Fruit fly (Drosophila melanogaster) whole organism, embryonic: Measurements from ENCODE around the gene SREBP.
A peak's percentile ranks its signal among the peaks of the same experiment; 100 is the strongest.

ENCODE experiments used
- Atf6 ChIP-seq: fragments of 200-800 bp; sonication (Bioruptor generic); IDR thresholded peaks from 2 replicates; pipeline ENCODE4 v1.3.6; 2022; ENCODE audit warnings: missing biosample characterization, missing genetic modification characterization
- B-H1 ChIP-seq: fragments of 200-800 bp; sonication (Bioruptor generic); IDR thresholded peaks from 3 replicates; pipeline ENCODE4 v1.3.6; 2022; ENCODE audit warnings: missing biosample characterization, missing genetic modification characterization
- Bdp1 ChIP-seq: fragments of 200-800 bp; sonication (Bioruptor generic); optimal IDR thresholded peaks from 3 replicates; lab custom pipeline; 2016; ENCODE audit warnings: missing biosample characterization, missing genetic modification characterization
- Bgb ChIP-seq: fragments of 200-800 bp; sonication (Bioruptor generic); IDR thresholded peaks from 2 replicates; pipeline ENCODE4 v1.3.6; 2022; ENCODE audit warnings: missing biosample characterization, missing genetic modification characterization; ENCODE audit not compliant: partially characterized antibody
- CG15479 ChIP-seq: fragments of 200-800 bp; sonication (Bioruptor generic); optimal IDR thresholded peaks from 3 replicates; lab custom pipeline; 2019; ENCODE audit warnings: missing biosample characterization, mild to moderate bottlenecking, missing genetic modification characterization, moderate library complexity
- CG16813 ChIP-seq: fragments of 200-800 bp; sonication (Bioruptor generic); IDR thresholded peaks from 3 replicates; pipeline ENCODE4 v1.3.6; 2022; ENCODE audit warnings: missing biosample characterization, missing genetic modification characterization; ENCODE audit not compliant: partially characterized antibody
- CG16815 ChIP-seq: fragments of 200-800 bp; sonication (Bioruptor generic); optimal IDR thresholded peaks from 3 replicates; lab custom pipeline; 2017; ENCODE audit warnings: missing biosample characterization, mild to moderate bottlenecking, missing genetic modification characterization
- CG2120 ChIP-seq: fragments of 200-800 bp; sonication (Bioruptor generic); optimal IDR thresholded peaks from 3 replicates; lab custom pipeline; 2016; ENCODE audit warnings: missing biosample characterization, missing genetic modification characterization
- CG33213 ChIP-seq: fragments of 200-800 bp; sonication (Bioruptor generic); optimal IDR thresholded peaks from 3 replicates; lab custom pipeline; 2016; ENCODE audit warnings: missing biosample characterization, missing genetic modification characterization
- CG4328 ChIP-seq: fragments of 200-800 bp; sonication (Bioruptor generic); optimal IDR thresholded peaks from 3 replicates; lab custom pipeline; 2017; ENCODE audit warnings: missing biosample characterization, missing genetic modification reagents, missing genetic modification characterization
- CG4404 ChIP-seq: fragments of 200-800 bp; sonication (Bioruptor generic); IDR thresholded peaks from 2 replicates; pipeline ENCODE4 v1.3.6; 2022; ENCODE audit warnings: missing biosample characterization, missing genetic modification characterization
- CG4820 ChIP-seq: fragments of 200-800 bp; sonication (Bioruptor generic); optimal IDR thresholded peaks from 3 replicates; lab custom pipeline; 2016; ENCODE audit warnings: missing biosample characterization, missing genetic modification characterization
- CG9727 ChIP-seq: fragments of 200-800 bp; sonication (Bioruptor generic); optimal IDR thresholded peaks from 3 replicates; lab custom pipeline; 2017; ENCODE audit warnings: missing biosample characterization, mild to moderate bottlenecking, missing genetic modification characterization
- CkIIα-i1 ChIP-seq: fragments of 200-800 bp; sonication (Bioruptor generic); IDR thresholded peaks from 2 replicates; pipeline ENCODE4 v1.3.6; 2022; ENCODE audit warnings: missing biosample characterization, missing genetic modification characterization
- Dad ChIP-seq: fragments of 200-800 bp; sonication (Bioruptor generic); optimal IDR thresholded peaks from 3 replicates; lab custom pipeline; 2016; ENCODE audit warnings: missing biosample characterization, missing genetic modification characterization
- Drgx ChIP-seq: fragments of 200-800 bp; sonication (Bioruptor generic); IDR thresholded peaks from 2 replicates; pipeline ENCODE4 v1.3.6; 2022; ENCODE audit warnings: missing biosample characterization, missing genetic modification characterization
- Elba2 ChIP-seq: fragments of 200-800 bp; sonication (Bioruptor generic); optimal IDR thresholded peaks from 3 replicates; lab custom pipeline; 2016; ENCODE audit warnings: missing biosample characterization, missing genetic modification characterization
- H15 ChIP-seq: fragments of 200-800 bp; sonication (Bioruptor generic); IDR thresholded peaks from 3 replicates; pipeline ENCODE4 v1.3.6; 2022; ENCODE audit warnings: missing biosample characterization, missing genetic modification characterization
- HHEX ChIP-seq: fragments of 200-800 bp; sonication (Bioruptor generic); optimal IDR thresholded peaks from 3 replicates; lab custom pipeline; 2017; ENCODE audit warnings: missing biosample characterization, mild to moderate bottlenecking, missing genetic modification characterization, missing genetic modification reagents
- HmgZ ChIP-seq: fragments of 200-800 bp; sonication (Bioruptor generic); optimal IDR thresholded peaks from 2 replicates; lab custom pipeline; 2018; ENCODE audit warnings: missing biosample characterization, mild to moderate bottlenecking, missing genetic modification characterization
- Hr78 ChIP-seq, 2 experiments: fragments of 200-800 bp in 1 of 2; fragments of >200 bp in 1 of 2; sonication (Bioruptor generic) in 1 of 2; optimal IDR thresholded peaks; 2 replicates each; lab custom pipeline; 2017 to 2019; ENCODE audit warnings: missing biosample characterization in 2 of 2, missing genetic modification characterization in 2 of 2, mild to moderate bottlenecking in 1 of 2, moderate library complexity in 1 of 2
- Mes4 ChIP-seq: fragments of 200-800 bp; sonication (Bioruptor generic); optimal IDR thresholded peaks from 2 replicates; lab custom pipeline; 2016; ENCODE audit warnings: missing biosample characterization, missing genetic modification characterization
- Ravus ChIP-seq: fragments of 200-800 bp; sonication (Bioruptor generic); IDR thresholded peaks from 2 replicates; pipeline ENCODE4 v1.3.6; 2022; ENCODE audit warnings: missing biosample characterization, missing genetic modification characterization
- Spps ChIP-seq: fragments of 200-800 bp; sonication (Bioruptor generic); optimal IDR thresholded peaks from 2 replicates; lab custom pipeline; 2018; ENCODE audit warnings: missing biosample characterization, mild to moderate bottlenecking, missing genetic modification characterization
- Trl ChIP-seq, 3 experiments: fragments of >200 bp in 2 of 3; fragments of 200-800 bp in 1 of 3; sonication (Bioruptor generic) in 1 of 3; optimal IDR thresholded peaks; 2 replicates in 1 of 3; 3 replicates in 2 of 3; lab custom pipeline; 2016 to 2017; ENCODE audit warnings: missing biosample characterization in 1 of 3, missing genetic modification characterization in 1 of 3
- Usf ChIP-seq: fragments of 200-800 bp; sonication (Bioruptor generic); optimal IDR thresholded peaks from 2 replicates; lab custom pipeline; 2017; ENCODE audit warnings: missing genotype, missing biosample characterization, missing genetic modification characterization
- Xrp1 ChIP-seq: fragments of 200-800 bp; sonication (Bioruptor generic); IDR thresholded peaks from 2 replicates; pipeline ENCODE4 v1.3.6; 2022; ENCODE audit warnings: missing biosample characterization, missing genetic modification characterization
- bsh ChIP-seq, 2 experiments: fragments of 200-800 bp; sonication (Bioruptor generic); optimal IDR thresholded peaks; 2 replicates each; lab custom pipeline; 2017 to 2018; ENCODE audit warnings: mild to moderate bottlenecking in 2 of 2, missing biosample characterization in 2 of 2, missing genetic modification characterization in 2 of 2, moderate library complexity in 1 of 2
- chinmo ChIP-seq: fragments of 200-800 bp; sonication (Bioruptor generic); IDR thresholded peaks from 4 replicates; pipeline ENCODE4 v1.3.6; 2022; ENCODE audit warnings: missing biosample characterization, missing genetic modification characterization; ENCODE audit not compliant: partially characterized antibody
- eyg ChIP-seq: fragments of 200-800 bp; sonication (Bioruptor generic); optimal IDR thresholded peaks from 3 replicates; lab custom pipeline; 2016; ENCODE audit warnings: missing biosample characterization, missing genetic modification characterization
- ftz-f1 ChIP-seq: fragments of 200-800 bp; sonication (Bioruptor generic); optimal IDR thresholded peaks from 2 replicates; lab custom pipeline; 2016; ENCODE audit warnings: missing biosample characterization, missing genetic modification characterization
- hb ChIP-seq: fragments of 200-800 bp; sonication (Bioruptor generic); IDR thresholded peaks from 3 replicates; pipeline ENCODE4 v1.3.6; 2022; ENCODE audit warnings: missing biosample characterization, missing genetic modification characterization; ENCODE audit not compliant: partially characterized antibody
- lola ChIP-seq, 3 experiments: fragments of >200 bp in 2 of 3; fragments of 200-800 bp in 1 of 3; sonication (Bioruptor generic) in 1 of 3; optimal IDR thresholded peaks; 2 replicates each; lab custom pipeline; 2017 to 2019; ENCODE audit warnings: missing biosample characterization in 3 of 3, missing genetic modification characterization in 3 of 3, mild to moderate bottlenecking in 1 of 3, moderate library complexity in 1 of 3
- lov ChIP-seq, 2 experiments: fragments of 200-800 bp in 1 of 2; fragments of >200 bp in 1 of 2; sonication (Bioruptor generic) in 1 of 2; IDR thresholded peaks in 1 of 2; optimal IDR thresholded peaks in 1 of 2; 2 replicates in 1 of 2; 3 replicates in 1 of 2; pipeline versions ENCODE4 v1.3.6 to Lab custom; 2017 to 2022; ENCODE audit warnings: missing biosample characterization in 1 of 2, missing genetic modification characterization in 1 of 2
- nom ChIP-seq: fragments of 200-800 bp; sonication (Bioruptor generic); optimal IDR thresholded peaks from 2 replicates; lab custom pipeline; 2017; ENCODE audit warnings: missing biosample characterization, missing genetic modification characterization, mild to moderate bottlenecking, moderate library complexity, missing genetic modification reagents
- sens ChIP-seq: fragments of 200-800 bp; sonication (Bioruptor generic); peaks from one replicate; lab custom pipeline; 2016; ENCODE audit warnings: missing biosample characterization, missing genetic modification characterization
- stc ChIP-seq: fragments of 200-800 bp; sonication (Bioruptor generic); IDR thresholded peaks from 2 replicates; pipeline ENCODE4 v1.3.6; 2022; ENCODE audit warnings: missing biosample characterization, missing genetic modification characterization
- twi ChIP-seq: fragments of 200-800 bp; optimal IDR thresholded peaks from 2 replicates; lab custom pipeline; 2019; ENCODE audit warnings: missing biosample characterization, mild to moderate bottlenecking, missing genetic modification characterization, moderate library complexity
- wor ChIP-seq: fragments of 200-800 bp; sonication (Bioruptor generic); IDR thresholded peaks from 2 replicates; pipeline ENCODE4 v1.3.6; 2022; ENCODE audit warnings: missing biosample characterization, missing genetic modification characterization
- z ChIP-seq: fragments of 200-800 bp; sonication (Bioruptor generic); IDR thresholded peaks from 3 replicates; pipeline ENCODE4 v1.3.6; 2022; ENCODE audit warnings: missing biosample characterization, missing genetic modification characterization
- zen2 ChIP-seq: fragments of 200-800 bp; sonication (Bioruptor generic); IDR thresholded peaks from 3 replicates; pipeline ENCODE4 v1.3.6; 2022; ENCODE audit warnings: missing biosample characterization, missing genetic modification characterization; ENCODE audit not compliant: partially characterized antibody

SREBP gene

DNA sequence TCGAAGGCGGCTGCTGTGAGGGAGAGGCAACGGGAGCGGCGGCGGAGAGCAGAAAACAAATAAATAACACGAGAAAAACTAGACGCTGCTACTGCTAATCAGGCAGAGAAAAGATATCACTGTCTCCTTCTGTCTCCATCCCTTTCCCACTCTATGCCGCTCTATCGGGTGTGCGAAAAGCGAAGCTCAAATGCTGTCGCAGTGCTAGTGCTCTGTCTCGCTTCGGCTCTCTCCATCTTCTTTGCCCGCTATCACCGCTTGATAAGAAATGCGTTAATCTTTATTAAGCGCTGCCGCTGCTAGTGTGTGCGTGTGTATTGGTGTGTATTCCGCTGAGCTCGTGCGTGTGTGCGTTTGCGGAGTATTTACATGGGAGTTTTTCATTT is 2.1 kb upstream of the SREBP start (continued):
- TF ChIP-seq eyg (GFP tag; lab: Kevin White, UChicago), result no peak
- TF ChIP-seq CG2120, result no peak
- no peak for TF ChIP-seq Hr78 (GFP tag; optimal IDR thresholded peaks at IDR 0.05; lab: Kevin White, UChicago)
- TF ChIP-seq CG4328, result peak; percentile 22
- no peak for TF ChIP-seq CG16815 (GFP tag; lab: Kevin White, UChicago)
- TF ChIP-seq Ravus (GFP tag; lab: Robert Waterston, UW), result no peak
- TF ChIP-seq HHEX, result no peak
- no peak for TF ChIP-seq Usf (GFP tag; lab: Kevin White, UChicago)
- no peak for TF ChIP-seq H15 (GFP tag; lab: Robert Waterston, UW)
- TF ChIP-seq Bdp1, result no peak
- 0 out of 2 replicates have a peak, but pooled peaks have one; percentile 18 for TF ChIP-seq stc (GFP tag; lab: Robert Waterston, UW)
- no peak for TF ChIP-seq CG4404 (GFP tag; lab: Robert Waterston, UW)
- TF ChIP-seq sens, result no peak
- no peak for TF ChIP-seq wor (GFP tag; lab: Robert Waterston, UW)
- no peak for TF ChIP-seq Mes4 (GFP tag; lab: Kevin White, UChicago)
- no peak for TF ChIP-seq z (GFP tag; lab: Robert Waterston, UW)
- TF ChIP-seq twi (tag; lab: Kevin White, UChicago), result no peak
- no peak for TF ChIP-seq Spps (tag; lab: Kevin White, UChicago)
- peak; percentile 31; the same call in 1 of the 2 replicates for TF ChIP-seq Bgb
- TF ChIP-seq CG16813 (GFP tag; lab: Robert Waterston, UW), result no peak
- TF ChIP-seq CG33213 (GFP tag; lab: Kevin White, UChicago), result no peak
- TF ChIP-seq lola (GFP tag; optimal IDR thresholded peaks at IDR 0.05; lab: Kevin White, UChicago), result no peak
- no peak for TF ChIP-seq CG9727
- peak; percentile 33 for TF ChIP-seq HmgZ (tag; lab: Kevin White, UChicago)
- TF ChIP-seq B-H1 (GFP tag; lab: Robert Waterston, UW), result no peak
- TF ChIP-seq Dad, result no peak
- no peak; the same call in 2 of the 3 replicates for TF ChIP-seq zen2 (GFP tag; lab: Robert Waterston, UW)
- TF ChIP-seq Xrp1 (GFP tag; lab: Robert Waterston, UW), result no peak
- TF ChIP-seq ftz-f1, result peak; percentile 45

DNA sequence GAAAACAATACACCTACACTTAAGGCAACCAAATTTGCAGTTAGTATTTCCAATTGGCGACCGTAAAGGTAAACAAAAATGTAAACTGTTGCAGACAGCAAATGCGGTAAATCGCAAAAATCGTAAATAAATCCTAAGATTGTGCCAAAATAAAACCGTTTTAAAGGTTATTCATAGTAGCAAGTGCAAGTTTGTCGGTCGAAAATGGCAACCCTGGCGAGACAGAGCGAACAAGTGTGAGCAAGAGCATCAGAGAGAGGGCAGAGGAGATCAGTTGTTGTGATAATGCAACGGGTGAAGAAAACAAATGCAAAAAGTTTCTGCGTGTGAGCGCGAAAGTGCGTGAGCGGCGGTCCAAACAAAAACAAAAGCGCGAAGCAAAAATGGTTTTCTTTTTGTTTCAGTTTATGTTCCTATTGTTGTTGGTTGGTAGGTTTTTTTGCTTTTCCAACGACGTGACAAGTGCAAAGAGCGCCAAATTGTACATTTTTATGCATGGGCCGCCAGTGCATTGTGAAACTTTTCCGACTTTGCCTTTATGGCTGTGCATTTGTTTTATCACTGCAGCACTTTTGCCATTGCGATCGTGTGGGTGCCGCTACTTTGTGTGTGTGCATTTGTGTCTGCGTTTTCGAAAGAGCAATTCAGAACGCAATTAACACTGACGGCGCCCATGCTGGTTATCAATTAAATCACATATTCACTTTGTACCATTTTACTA is 858 bp upstream of the SREBP start:
- peak; percentile 61 for TF ChIP-seq Drgx (GFP tag; lab: Robert Waterston, UW)
- 0 out of 4 replicates have a peak, but pooled peaks have one; percentile 15 for TF ChIP-seq chinmo (GFP tag; lab: Robert Waterston, UW)
- TF ChIP-seq CG4820 (GFP tag; lab: Kevin White, UChicago), result no peak
- TF ChIP-seq hb (GFP tag; lab: Robert Waterston, UW), result no peak
- no peak for TF ChIP-seq lov (optimal IDR thresholded peaks at IDR 0.05; lab: Kevin White, UChicago)
- TF ChIP-seq lov (GFP tag; IDR thresholded peaks at IDR 0.05; lab: Robert Waterston, UW), result 0 out of 3 replicates have a peak, but pooled peaks have one; percentile 17
- TF ChIP-seq Trl (optimal IDR thresholded peaks at IDR 0.05; lab: Kevin White, UChicago), result peak in 1 of 2 experiments; percentile 15
- no peak for TF ChIP-seq Trl (GFP tag; optimal IDR thresholded peaks at IDR 0.05; lab: Kevin White, UChicago)
- TF ChIP-seq Atf6 (GFP tag; lab: Robert Waterston, UW), result 0 out of 2 replicates have a peak, but pooled peaks have one; percentile 31
- TF ChIP-seq nom, result peak; percentile 67
- peak in 1 of 2 experiments; percentile 61 for TF ChIP-seq bsh (GFP tag; optimal IDR thresholded peaks at IDR 0.05; lab: Kevin White, UChicago)
- peak; percentile 12 for TF ChIP-seq CG15479 (GFP tag; lab: Kevin White, UChicago)
- TF ChIP-seq Elba2 (GFP tag; lab: Kevin White, UChicago), result peak; percentile 26
- no peak for TF ChIP-seq CkIIα-i1 (GFP tag; lab: Robert Waterston, UW)
